Fruit fly (Drosophila melanogaster) whole organism, embryonic: Measurements from ENCODE around the gene lectin-28C.

ENCODE experiments used
- ATbp ChIP-seq: fragments of 200-800 bp; sonication (Bioruptor generic); optimal IDR thresholded peaks from 2 replicates; lab custom pipeline; 2017; ENCODE audit warnings: missing biosample characterization, mild to moderate bottlenecking, missing genetic modification characterization, missing genetic modification reagents
- BtbVII ChIP-seq: fragments of 200-800 bp; sonication (Bioruptor generic); optimal IDR thresholded peaks from 3 replicates; lab custom pipeline; 2017; ENCODE audit warnings: missing biosample characterization, mild to moderate bottlenecking, missing genetic modification characterization
- CG11247 ChIP-seq: fragments of 200-800 bp; sonication (Bioruptor generic); IDR thresholded peaks from 2 replicates; pipeline ENCODE4 v1.3.6; 2022; ENCODE audit warnings: missing biosample characterization, missing genetic modification characterization
- CG12659 ChIP-seq: fragments of 200-800 bp; sonication (Bioruptor generic); optimal IDR thresholded peaks from 3 replicates; lab custom pipeline; 2017; ENCODE audit warnings: mild to moderate bottlenecking, missing biosample characterization, missing genetic modification reagents, missing genetic modification characterization
- CG12744 ChIP-seq: fragments of 200-800 bp; sonication (Bioruptor generic); optimal IDR thresholded peaks from 2 replicates; lab custom pipeline; 2016; ENCODE audit warnings: missing biosample characterization, missing genetic modification characterization
- CG12769 ChIP-seq: fragments of 200-800 bp; sonication (Bioruptor generic); optimal IDR thresholded peaks from 2 replicates; lab custom pipeline; 2019; ENCODE audit warnings: missing biosample characterization, mild to moderate bottlenecking, missing genetic modification characterization, moderate library complexity
- CG14965 ChIP-seq: fragments of 200-800 bp; sonication (Bioruptor generic); optimal IDR thresholded peaks from 2 replicates; lab custom pipeline; 2016; ENCODE audit warnings: missing biosample characterization, missing genetic modification characterization, borderline replicate concordance
- CG16813 ChIP-seq: fragments of 200-800 bp; sonication (Bioruptor generic); IDR thresholded peaks from 3 replicates; pipeline ENCODE4 v1.3.6; 2022; ENCODE audit warnings: missing biosample characterization, missing genetic modification characterization; ENCODE audit not compliant: partially characterized antibody
- CG16815 ChIP-seq: fragments of 200-800 bp; sonication (Bioruptor generic); optimal IDR thresholded peaks from 3 replicates; lab custom pipeline; 2017; ENCODE audit warnings: missing biosample characterization, mild to moderate bottlenecking, missing genetic modification characterization
- CG17328 ChIP-seq: fragments of 200-800 bp; sonication (Bioruptor generic); IDR thresholded peaks from 2 replicates; pipeline ENCODE4 v1.3.6; 2022; ENCODE audit warnings: missing biosample characterization, missing genetic modification characterization
- CG18764 ChIP-seq: fragments of 200-800 bp; sonication (Bioruptor generic); optimal IDR thresholded peaks from 3 replicates; lab custom pipeline; 2016; ENCODE audit warnings: missing biosample characterization, missing genetic modification characterization
- CG30020 ChIP-seq: fragments of 200-800 bp; optimal IDR thresholded peaks from 2 replicates; lab custom pipeline; 2019; ENCODE audit warnings: missing biosample characterization, mild to moderate bottlenecking, missing genetic modification characterization, moderate library complexity
- CG34376 ChIP-seq: fragments of 200-800 bp; sonication (Bioruptor generic); optimal IDR thresholded peaks from 2 replicates; lab custom pipeline; 2018; ENCODE audit warnings: missing biosample characterization, mild to moderate bottlenecking, missing genetic modification characterization
- CG4328 ChIP-seq: fragments of 200-800 bp; sonication (Bioruptor generic); optimal IDR thresholded peaks from 3 replicates; lab custom pipeline; 2017; ENCODE audit warnings: missing biosample characterization, missing genetic modification reagents, missing genetic modification characterization
- CG4820 ChIP-seq: fragments of 200-800 bp; sonication (Bioruptor generic); optimal IDR thresholded peaks from 3 replicates; lab custom pipeline; 2016; ENCODE audit warnings: missing biosample characterization, missing genetic modification characterization
- CG5953 ChIP-seq: fragments of 200-800 bp; sonication (Bioruptor generic); IDR thresholded peaks from 2 replicates; pipeline ENCODE4 v1.3.6; 2022; ENCODE audit warnings: missing biosample characterization, missing genetic modification characterization
- CG6683 ChIP-seq: fragments of 200-800 bp; sonication (Bioruptor generic); optimal IDR thresholded peaks from 2 replicates; lab custom pipeline; 2017; ENCODE audit warnings: missing biosample characterization, mild to moderate bottlenecking, missing genetic modification characterization, missing genetic modification reagents
- D19B ChIP-seq: fragments of 200-800 bp; sonication (Bioruptor generic); optimal IDR thresholded peaks from 2 replicates; lab custom pipeline; 2017; ENCODE audit warnings: missing biosample characterization, mild to moderate bottlenecking, missing genetic modification characterization
- Dll ChIP-seq: fragments of 200-800 bp; sonication (Bioruptor generic); IDR thresholded peaks from 4 replicates; pipeline ENCODE4 v1.3.6; 2022; ENCODE audit warnings: missing biosample characterization, missing genetic modification characterization; ENCODE audit not compliant: partially characterized antibody
- Eip74EF ChIP-seq, 2 experiments: fragments of 200-800 bp in 1 of 2; fragments of >200 bp in 1 of 2; sonication (Bioruptor generic) in 1 of 2; optimal IDR thresholded peaks; 2 replicates each; lab custom pipeline; 2017 to 2019; ENCODE audit warnings: missing biosample characterization in 2 of 2, missing genetic modification characterization in 2 of 2, mild to moderate bottlenecking in 1 of 2, moderate library complexity in 1 of 2
- HLH3B ChIP-seq: fragments of 200-800 bp; sonication (Bioruptor generic); IDR thresholded peaks from 2 replicates; pipeline ENCODE4 v1.3.6; 2022; ENCODE audit warnings: missing biosample characterization, missing genetic modification characterization
- HmgZ ChIP-seq: fragments of 200-800 bp; sonication (Bioruptor generic); optimal IDR thresholded peaks from 2 replicates; lab custom pipeline; 2018; ENCODE audit warnings: missing biosample characterization, mild to moderate bottlenecking, missing genetic modification characterization
- Hr3 ChIP-seq: fragments of 200-800 bp; sonication (Bioruptor generic); optimal IDR thresholded peaks from 3 replicates; lab custom pipeline; 2016; ENCODE audit warnings: missing biosample characterization, missing genetic modification characterization
- NK7.1 ChIP-seq: fragments of 200-800 bp; sonication (Bioruptor generic); optimal IDR thresholded peaks from 3 replicates; lab custom pipeline; 2016; ENCODE audit warnings: missing biosample characterization, missing genetic modification characterization
- Opbp ChIP-seq: fragments of 200-800 bp; sonication (Bioruptor generic); IDR thresholded peaks from 3 replicates; pipeline ENCODE4 v1.3.6; 2022; ENCODE audit warnings: missing biosample characterization, missing genetic modification characterization; ENCODE audit not compliant: partially characterized antibody
- TFAM ChIP-seq: fragments of 200-800 bp; sonication (Bioruptor generic); optimal IDR thresholded peaks from 2 replicates; lab custom pipeline; 2017; ENCODE audit warnings: missing biosample characterization, missing genetic modification characterization, inconsistent platforms
- abd-A ChIP-seq: fragments of 200-800 bp; sonication (Bioruptor generic); optimal IDR thresholded peaks from 3 replicates; lab custom pipeline; 2019; ENCODE audit warnings: missing biosample characterization, mild to moderate bottlenecking, missing genetic modification characterization, moderate library complexity
- al ChIP-seq: fragments of 200-800 bp; sonication (Bioruptor generic); IDR thresholded peaks from 2 replicates; pipeline ENCODE4 v1.3.6; 2022; ENCODE audit warnings: missing biosample characterization, missing genetic modification characterization
- ara ChIP-seq: fragments of 200-800 bp; sonication (Bioruptor generic); IDR thresholded peaks from 2 replicates; pipeline ENCODE4 v1.3.6; 2022; ENCODE audit warnings: missing biosample characterization, missing genetic modification characterization
- ase ChIP-seq: fragments of 200-800 bp; sonication (Bioruptor generic); IDR thresholded peaks from 3 replicates; pipeline ENCODE4 v1.3.6; 2022; ENCODE audit warnings: missing biosample characterization, missing genetic modification characterization
- az2 ChIP-seq: fragments of 200-800 bp; sonication (Bioruptor generic); optimal IDR thresholded peaks from 3 replicates; lab custom pipeline; 2016; ENCODE audit warnings: missing biosample characterization, missing genetic modification characterization
- bab2 ChIP-seq: fragments of 200-800 bp; sonication (Bioruptor generic); optimal IDR thresholded peaks from 2 replicates; lab custom pipeline; 2016; ENCODE audit warnings: missing biosample characterization, missing genetic modification characterization
- br ChIP-seq: fragments of >200 bp; optimal IDR thresholded peaks from 2 replicates; lab custom pipeline; 2017
- bsh ChIP-seq, 2 experiments: fragments of 200-800 bp; sonication (Bioruptor generic); optimal IDR thresholded peaks; 2 replicates each; lab custom pipeline; 2017 to 2018; ENCODE audit warnings: mild to moderate bottlenecking in 2 of 2, missing biosample characterization in 2 of 2, missing genetic modification characterization in 2 of 2, moderate library complexity in 1 of 2
- cas ChIP-seq: fragments of 200-800 bp; sonication (Bioruptor generic); IDR thresholded peaks from 2 replicates; pipeline ENCODE4 v1.3.6; 2022; ENCODE audit warnings: missing biosample characterization, missing genetic modification characterization
- chif ChIP-seq, 2 experiments: fragments of 200-800 bp; sonication (Bioruptor generic); optimal IDR thresholded peaks; 3 replicates each; lab custom pipeline; 2016; ENCODE audit warnings: missing biosample characterization in 2 of 2, missing genetic modification characterization in 2 of 2
- ci ChIP-seq: fragments of 200-800 bp; sonication (Bioruptor generic); IDR thresholded peaks from 3 replicates; pipeline ENCODE4 v1.3.6; 2022; ENCODE audit warnings: missing biosample characterization, missing genetic modification characterization
- danr ChIP-seq: fragments of 200-800 bp; sonication (Bioruptor generic); IDR thresholded peaks from 2 replicates; pipeline ENCODE4 v1.3.6; 2022; ENCODE audit warnings: missing biosample characterization, missing genetic modification characterization
- fru ChIP-seq: fragments of >200 bp; optimal IDR thresholded peaks from 2 replicates; lab custom pipeline; 2017
- gcm2 ChIP-seq: fragments of 200-800 bp; sonication (Bioruptor generic); optimal IDR thresholded peaks from 2 replicates; lab custom pipeline; 2016; ENCODE audit warnings: missing biosample characterization, missing genetic modification characterization
- lab ChIP-seq: fragments of 200-800 bp; sonication (Bioruptor generic); optimal IDR thresholded peaks from 3 replicates; lab custom pipeline; 2017; ENCODE audit warnings: missing biosample characterization, missing genetic modification characterization, mild to moderate bottlenecking, moderate library complexity, missing genetic modification reagents
- lola ChIP-seq, 3 experiments: fragments of >200 bp in 2 of 3; fragments of 200-800 bp in 1 of 3; sonication (Bioruptor generic) in 1 of 3; optimal IDR thresholded peaks; 2 replicates each; lab custom pipeline; 2017 to 2019; ENCODE audit warnings: missing biosample characterization in 3 of 3, missing genetic modification characterization in 3 of 3, mild to moderate bottlenecking in 1 of 3, moderate library complexity in 1 of 3
- mld ChIP-seq: fragments of 200-800 bp; sonication (Bioruptor generic); IDR thresholded peaks from 3 replicates; pipeline ENCODE4 v1.3.6; 2022; ENCODE audit warnings: missing biosample characterization, missing genetic modification characterization; ENCODE audit not compliant: partially characterized antibody
- oc ChIP-seq: fragments of 200-800 bp; sonication (Bioruptor generic); optimal IDR thresholded peaks from 2 replicates; lab custom pipeline; 2018; ENCODE audit warnings: missing biosample characterization, mild to moderate bottlenecking, missing genetic modification characterization, moderate library complexity
- row ChIP-seq: fragments of 200-800 bp; sonication (Bioruptor generic); IDR thresholded peaks from 3 replicates; pipeline ENCODE4 v1.3.6; 2022; ENCODE audit warnings: missing biosample characterization, missing genetic modification characterization
- sim ChIP-seq: fragments of 200-800 bp; sonication (Bioruptor generic); IDR thresholded peaks from 2 replicates; pipeline ENCODE4 v1.3.6; 2022; ENCODE audit warnings: missing biosample characterization, missing genetic modification characterization
- slou ChIP-seq: fragments of 200-800 bp; sonication (Bioruptor generic); optimal IDR thresholded peaks from 3 replicates; lab custom pipeline; 2016; ENCODE audit warnings: missing biosample characterization, missing genetic modification characterization
- tin ChIP-seq: fragments of 200-800 bp; sonication (Bioruptor generic); optimal IDR thresholded peaks from 3 replicates; lab custom pipeline; 2016; ENCODE audit warnings: missing biosample characterization, missing genetic modification characterization
- zf30C ChIP-seq: fragments of 200-800 bp; sonication (Bioruptor generic); optimal IDR thresholded peaks from 3 replicates; lab custom pipeline; 2018; ENCODE audit warnings: missing biosample characterization, mild to moderate bottlenecking, missing genetic modification characterization

Gene lectin-28C

dm6 chr2L:7821279-7821848, 35.5 kb upstream of the lectin-28C start (continued):
- TF ChIP-seq Opbp, result peak; percentile 86
- no peak for TF ChIP-seq D19B (GFP tag; lab: Kevin White, UChicago)
- peak; percentile 50 for TF ChIP-seq Hr3
- TF ChIP-seq TFAM (GFP tag; lab: Kevin White, UChicago), result no peak
- TF ChIP-seq Dll (GFP tag; lab: Robert Waterston, UW), result peak; percentile 91
- TF ChIP-seq CG6683, result no peak
- TF ChIP-seq cas (GFP tag; lab: Robert Waterston, UW), result no peak
- TF ChIP-seq slou (GFP tag; lab: Kevin White, UChicago), result no peak
- peak; percentile 36 for TF ChIP-seq NK7.1
- TF ChIP-seq CG5953 (GFP tag; lab: Robert Waterston, UW), result peak; percentile 42; the same call in 1 of the 2 replicates
- TF ChIP-seq bab2 (GFP tag; lab: Kevin White, UChicago), result peak; percentile 32
- TF ChIP-seq CG12744 (GFP tag; lab: Kevin White, UChicago), result peak; percentile 36
- TF ChIP-seq oc (tag; lab: Kevin White, UChicago), result no peak
- TF ChIP-seq CG17328 (GFP tag; lab: Robert Waterston, UW), result peak; percentile 50; the same call in 1 of the 2 replicates
- no peak; the same call in 1 of the 2 replicates for TF ChIP-seq al (GFP tag; lab: Robert Waterston, UW)
- TF ChIP-seq tin (GFP tag; lab: Kevin White, UChicago), result peak; percentile 68
- TF ChIP-seq CG11247 (GFP tag; lab: Robert Waterston, UW), result peak; percentile 37; the same call in 1 of the 2 replicates
- TF ChIP-seq ara (GFP tag; lab: Robert Waterston, UW), result no peak
- TF ChIP-seq BtbVII (GFP tag; lab: Kevin White, UChicago), result peak; percentile 23
- peak; percentile 2 to 38 for TF ChIP-seq bsh (GFP tag; optimal IDR thresholded peaks at IDR 0.05; lab: Kevin White, UChicago)
- peak; percentile 76 for TF ChIP-seq HmgZ (tag; lab: Kevin White, UChicago)
- TF ChIP-seq lab, result no peak
- peak; percentile 82 for TF ChIP-seq row (GFP tag; lab: Robert Waterston, UW)
- TF ChIP-seq danr (GFP tag; lab: Robert Waterston, UW), result no peak
- TF ChIP-seq lola (GFP tag; optimal IDR thresholded peaks at IDR 0.05; lab: Kevin White, UChicago), result peak in 1 of 3 experiments; percentile 47
- TF ChIP-seq CG18764 (GFP tag; lab: Kevin White, UChicago), result no peak
- TF ChIP-seq CG4820 (GFP tag; lab: Kevin White, UChicago), result peak; percentile 35
- peak; percentile 1 to 44 for TF ChIP-seq chif (GFP tag; optimal IDR thresholded peaks at IDR 0.05; lab: Kevin White, UChicago)
- no peak for TF ChIP-seq br
- peak; percentile 43 for TF ChIP-seq CG30020
- no peak for TF ChIP-seq fru
- peak; percentile 28 for TF ChIP-seq CG34376 (GFP tag; lab: Kevin White, UChicago)
- peak; percentile 76; the same call in 2 of the 3 replicates for TF ChIP-seq mld (GFP tag; lab: Robert Waterston, UW)
- TF ChIP-seq CG14965, result no peak
- no peak for TF ChIP-seq CG12769 (tag; lab: Kevin White, UChicago)
- 0 out of 2 replicates have a peak, but pooled peaks have one; percentile 29 for TF ChIP-seq sim (GFP tag; lab: Robert Waterston, UW)
- TF ChIP-seq CG16815 (GFP tag; lab: Kevin White, UChicago), result peak; percentile 18
- TF ChIP-seq abd-A, result no peak
- peak; percentile 79 for TF ChIP-seq ci
- no peak for TF ChIP-seq ase (GFP tag; lab: Robert Waterston, UW)
- TF ChIP-seq Eip74EF (GFP tag; optimal IDR thresholded peaks at IDR 0.05; lab: Kevin White, UChicago), result peak in 1 of 2 experiments; percentile 28
- peak; percentile 82 for TF ChIP-seq CG16813
- no peak for TF ChIP-seq ATbp (GFP tag; lab: Kevin White, UChicago)
- TF ChIP-seq CG4328, result peak; percentile 55
- TF ChIP-seq az2 (GFP tag; lab: Kevin White, UChicago), result peak; percentile 32
- TF ChIP-seq zf30C (GFP tag; lab: Kevin White, UChicago), result no peak
- TF ChIP-seq HLH3B, result 0 out of 2 replicates have a peak, but pooled peaks have one; percentile 48
- no peak for TF ChIP-seq gcm2 (GFP tag; lab: Kevin White, UChicago)
- peak; percentile 54 for TF ChIP-seq CG12659
